Worm (Caenorhabditis elegans) whole organism, young adult: Measurements from ENCODE around the gene M117.4.

Source experiments
- C06A6.2 ChIP-seq: fragments of 200-800 bp; sonication (Bioruptor generic); conservative IDR thresholded peaks from 2 replicates; pipeline ENCODE4 v1.3.6; 2022; ENCODE audit warnings: missing genetic modification characterization, missing compliant biosample characterization
- C17E4.6 ChIP-seq: fragments of 200-800 bp; sonication (Bioruptor generic); IDR thresholded peaks from 2 replicates; pipeline ENCODE4 v1.3.6; 2022; ENCODE audit warnings: missing genetic modification reagents, missing genetic modification characterization, missing compliant biosample characterization
- F22D6.2 ChIP-seq: sonication (generic microtip); optimal IDR thresholded peaks from 2 replicates; lab custom pipeline; 2016; ENCODE audit warnings: mild to moderate bottlenecking, missing genetic modification characterization, missing compliant biosample characterization
- F23B12.7 ChIP-seq: sonication (generic microtip); optimal IDR thresholded peaks from 2 replicates; lab custom pipeline; 2017; ENCODE audit warnings: missing genetic modification characterization, mild to moderate bottlenecking, missing compliant biosample characterization, antibody characterized with exemption, moderate library complexity; ENCODE audit not compliant: insufficient read depth
- F33H1.4 ChIP-seq: fragments of 200-800 bp; sonication (Bioruptor generic); IDR thresholded peaks from 2 replicates; pipeline ENCODE4 v1.3.6; 2022; ENCODE audit warnings: missing genetic modification reagents, missing genetic modification characterization, missing compliant biosample characterization
- F39B2.1 ChIP-seq: fragments of 200-800 bp; sonication (Bioruptor generic); IDR thresholded peaks from 2 replicates; pipeline ENCODE4 v1.3.6; 2022; ENCODE audit warnings: missing genetic modification reagents, missing genetic modification characterization, missing compliant biosample characterization
- F49E8.2 ChIP-seq: sonication (generic microtip); optimal IDR thresholded peaks from 3 replicates; lab custom pipeline; 2017; ENCODE audit warnings: missing genetic modification characterization, mild to moderate bottlenecking, missing compliant biosample characterization, antibody characterized with exemption, moderate library complexity; ENCODE audit not compliant: insufficient read depth
- F55B11.4 ChIP-seq: sonication (generic microtip); optimal IDR thresholded peaks from 2 replicates; lab custom pipeline; 2016; ENCODE audit warnings: missing compliant biosample characterization, missing genetic modification characterization, borderline replicate concordance; ENCODE audit not compliant: insufficient read depth
- F57A8.1 ChIP-seq: fragments of 200-800 bp; sonication (Bioruptor generic); optimal IDR thresholded peaks from 2 replicates; lab custom pipeline; 2018; ENCODE audit warnings: mild to moderate bottlenecking, missing genetic modification characterization, moderate library complexity, missing compliant biosample characterization
- K11D2.4 ChIP-seq: fragments of 200-800 bp; sonication (Bioruptor generic); IDR thresholded peaks from 2 replicates; pipeline ENCODE4 v1.3.6; 2022; ENCODE audit warnings: missing genetic modification reagents, missing genetic modification characterization, missing compliant biosample characterization
- T07F8.4 ChIP-seq: sonication (generic microtip); optimal IDR thresholded peaks from 2 replicates; lab custom pipeline; 2016; ENCODE audit warnings: mild to moderate bottlenecking, missing genetic modification characterization, moderate library complexity, missing compliant biosample characterization
- attf-3 ChIP-seq: fragments of 200-800 bp; sonication (Bioruptor generic); conservative IDR thresholded peaks from 2 replicates; pipeline ENCODE4 v1.3.6; 2022; ENCODE audit warnings: missing genetic modification reagents, missing genetic modification characterization, missing compliant biosample characterization
- bed-1 ChIP-seq: fragments of 200-800 bp; sonication (Bioruptor generic); IDR thresholded peaks from 2 replicates; pipeline ENCODE4 v1.3.6; 2022; ENCODE audit warnings: missing genetic modification reagents, missing genetic modification characterization, missing compliant biosample characterization
- ceh-100 ChIP-seq: fragments of 200-800 bp; sonication (Bioruptor generic); IDR thresholded peaks from 2 replicates; pipeline ENCODE4 v1.3.6; 2022; ENCODE audit warnings: missing genetic modification reagents, missing genetic modification characterization, missing compliant biosample characterization
- ceh-58 ChIP-seq: fragments of 200-800 bp; sonication (Bioruptor generic); IDR thresholded peaks from 2 replicates; pipeline ENCODE4 v1.3.6; 2022; ENCODE audit warnings: missing genetic modification characterization, missing compliant biosample characterization
- ceh-79 ChIP-seq: sonication (generic microtip); optimal IDR thresholded peaks from 2 replicates; lab custom pipeline; 2017; ENCODE audit warnings: mild to moderate bottlenecking, missing genetic modification characterization, missing compliant biosample characterization
- die-1 ChIP-seq: sonication (generic microtip); optimal IDR thresholded peaks from 2 replicates; lab custom pipeline; 2016; ENCODE audit warnings: missing genotype, mild to moderate bottlenecking, missing genetic modification characterization, missing compliant biosample characterization
- efl-1 ChIP-seq: fragments of 150-350 bp; optimal IDR thresholded peaks from 2 replicates; lab custom pipeline; 2014; ENCODE audit warnings: missing biosample characterization, missing genetic modification reagents, missing genetic modification characterization
- egl-18 ChIP-seq: fragments of 200-800 bp; sonication (Bioruptor generic); IDR thresholded peaks from 2 replicates; pipeline ENCODE4 v1.3.6; 2022; ENCODE audit warnings: missing genetic modification reagents, missing genetic modification characterization, missing compliant biosample characterization
- egl-44 ChIP-seq: fragments of 200-800 bp; sonication (Bioruptor generic); IDR thresholded peaks from 2 replicates; pipeline ENCODE4 v1.3.6; 2022; ENCODE audit warnings: missing genetic modification reagents, missing genetic modification characterization, missing compliant biosample characterization
- gei-17 ChIP-seq: fragments of 200-800 bp; sonication (Bioruptor generic); optimal IDR thresholded peaks from 2 replicates; lab custom pipeline; 2018; ENCODE audit warnings: mild to moderate bottlenecking, missing genetic modification characterization, missing compliant biosample characterization
- hlh-12 ChIP-seq: sonication (generic microtip); optimal IDR thresholded peaks from 2 replicates; lab custom pipeline; 2016; ENCODE audit warnings: missing genetic modification characterization, missing compliant biosample characterization
- hmg-20 ChIP-seq: fragments of 200-800 bp; sonication (Bioruptor generic); IDR thresholded peaks from 2 replicates; pipeline ENCODE4 v1.3.6; 2022; ENCODE audit warnings: missing genetic modification reagents, missing genetic modification characterization, missing compliant biosample characterization
- hrde-1 ChIP-seq: sonication (generic microtip); optimal IDR thresholded peaks from 2 replicates; lab custom pipeline; 2016; ENCODE audit warnings: missing genetic modification characterization, mild to moderate bottlenecking, missing compliant biosample characterization, moderate library complexity, missing genotype, missing genetic modification reagents, borderline replicate concordance
- lin-35 ChIP-seq, 3 experiments: fragments of 150-350 bp in 2 of 3; sonication (generic microtip) in 1 of 3; optimal IDR thresholded peaks; 2 replicates each; lab custom pipeline; 2014 to 2018; ENCODE audit warnings: missing biosample characterization in 3 of 3, missing genetic modification characterization in 3 of 3, missing genetic modification reagents in 3 of 3
- lir-1 ChIP-seq: fragments of 200-800 bp; sonication (Bioruptor generic); conservative IDR thresholded peaks from 2 replicates; pipeline ENCODE4 v1.3.6; 2022; ENCODE audit warnings: missing genetic modification reagents, missing genetic modification characterization, missing compliant biosample characterization
- lsl-1 ChIP-seq: fragments of 200-800 bp; sonication (Bioruptor generic); optimal IDR thresholded peaks from 2 replicates; lab custom pipeline; 2018; ENCODE audit warnings: mild to moderate bottlenecking, missing genetic modification characterization, moderate library complexity, missing compliant biosample characterization
- madf-3 ChIP-seq: fragments of 200-800 bp; sonication (Bioruptor generic); IDR thresholded peaks from 2 replicates; pipeline ENCODE4 v1.3.6; 2022; ENCODE audit warnings: missing genetic modification reagents, missing genetic modification characterization, missing compliant biosample characterization
- madf-8 ChIP-seq: fragments of 200-800 bp; sonication (Bioruptor generic); conservative IDR thresholded peaks from 2 replicates; pipeline ENCODE4 v1.3.6; 2022; ENCODE audit warnings: missing genetic modification reagents, missing genetic modification characterization, missing compliant biosample characterization
- mcd-1 ChIP-seq: fragments of 200-800 bp; sonication (Bioruptor generic); IDR thresholded peaks from 2 replicates; pipeline ENCODE4 v1.3.6; 2022; ENCODE audit warnings: missing genetic modification reagents, missing genetic modification characterization, missing compliant biosample characterization
- mel-28 ChIP-seq: sonication (generic microtip); optimal IDR thresholded peaks from 2 replicates; lab custom pipeline; 2016; ENCODE audit warnings: borderline replicate concordance, mild to moderate bottlenecking, missing genetic modification characterization, missing compliant biosample characterization
- mxl-1 ChIP-seq: sonication (generic microtip); optimal IDR thresholded peaks from 2 replicates; lab custom pipeline; 2016; ENCODE audit warnings: missing genetic modification characterization, missing compliant biosample characterization
- nhr-27 ChIP-seq: fragments of 200-800 bp; sonication (Bioruptor generic); optimal IDR thresholded peaks from 2 replicates; lab custom pipeline; 2018; ENCODE audit warnings: mild to moderate bottlenecking, missing genetic modification characterization, moderate library complexity, missing compliant biosample characterization
- nhr-90 ChIP-seq: sonication (generic microtip); optimal IDR thresholded peaks from 2 replicates; lab custom pipeline; 2016; ENCODE audit warnings: missing genotype, mild to moderate bottlenecking, missing genetic modification characterization, missing compliant biosample characterization
- rec-8 ChIP-seq, 2 experiments: sonication (generic microtip); optimal IDR thresholded peaks; 2 replicates each; lab custom pipeline; 2016; ENCODE audit warnings: mild to moderate bottlenecking in 2 of 2, missing genetic modification characterization in 2 of 2, missing genetic modification reagents in 2 of 2, missing genotype in 2 of 2, missing biosample characterization in 1 of 2, missing compliant biosample characterization in 1 of 2, moderate library complexity in 1 of 2
- repo-1 ChIP-seq: sonication (generic microtip); optimal IDR thresholded peaks from 2 replicates; lab custom pipeline; 2017; ENCODE audit warnings: mild to moderate bottlenecking, missing genetic modification characterization, missing compliant biosample characterization
- rpc-1 ChIP-seq, 2 experiments: fragments of 150-350 bp in 1 of 2; sonication (generic microtip) in 1 of 2; optimal IDR thresholded peaks; 2 replicates each; lab custom pipeline; 2014 to 2018; ENCODE audit warnings: missing biosample characterization in 1 of 2, missing genetic modification characterization in 1 of 2, missing genetic modification reagents in 1 of 2, missing genotype in 1 of 2
- sdz-38 ChIP-seq: sonication (generic microtip); optimal IDR thresholded peaks from 2 replicates; lab custom pipeline; 2016; ENCODE audit warnings: missing genotype, missing genetic modification characterization, missing compliant biosample characterization
- tlf-1 ChIP-seq: fragments of 200-800 bp; sonication (Bioruptor generic); optimal IDR thresholded peaks from 2 replicates; lab custom pipeline; 2018; ENCODE audit warnings: mild to moderate bottlenecking, missing genetic modification characterization, missing compliant biosample characterization
- unc-130 ChIP-seq: sonication (generic microtip); optimal IDR thresholded peaks from 2 replicates; lab custom pipeline; 2016; ENCODE audit warnings: missing genetic modification reagents, missing genetic modification characterization, missing compliant biosample characterization
- ztf-22 ChIP-seq: fragments of 200-800 bp; sonication (Bioruptor generic); optimal IDR thresholded peaks from 2 replicates; lab custom pipeline; 2018; ENCODE audit warnings: mild to moderate bottlenecking, missing genetic modification characterization, moderate library complexity, missing compliant biosample characterization
- ztf-3 ChIP-seq: fragments of 200-800 bp; sonication (Bioruptor generic); optimal IDR thresholded peaks from 2 replicates; lab custom pipeline; 2018; ENCODE audit warnings: mild to moderate bottlenecking, missing genetic modification characterization, missing compliant biosample characterization

The M117.4 gene

ce11 chrIV:11859995-11860605 lies 26.7 kb upstream of the M117.4 start, which contains the start of gene mob-1 (continued):
- TF ChIP-seq rec-8 (tag; optimal IDR thresholded peaks at IDR 0.05; lab: Kevin White, UChicago) = no peak
- no peak for TF ChIP-seq hlh-12 (tag; lab: Kevin White, UChicago)
- TF ChIP-seq mxl-1 (tag; lab: Kevin White, UChicago) = no peak
- no peak for TF ChIP-seq nhr-90 (tag; lab: Kevin White, UChicago)
- TF ChIP-seq sdz-38 (tag; lab: Kevin White, UChicago) = no peak
- TF ChIP-seq mel-28 (tag; lab: Kevin White, UChicago) = no peak
- TF ChIP-seq repo-1 = peak; percentile 46
- no peak for TF ChIP-seq ztf-3
- TF ChIP-seq gei-17 = no peak
- no peak for TF ChIP-seq madf-3
- peak; percentile 36 for TF ChIP-seq unc-130 (GFP tag; lab: Kevin White, UChicago)
- TF ChIP-seq ceh-79 (tag; lab: Kevin White, UChicago) = no peak
- no peak for TF ChIP-seq lir-1 (GFP tag; lab: Robert Waterston, UW)
- TF ChIP-seq bed-1 = no peak
- no peak for TF ChIP-seq F49E8.2 (tag; lab: Kevin White, UChicago)
- no peak for TF ChIP-seq F22D6.2 (tag; lab: Kevin White, UChicago)
- no peak for TF ChIP-seq C06A6.2 (GFP tag; lab: Robert Waterston, UW)
- no peak for TF ChIP-seq lin-35 (GFP tag; optimal IDR thresholded peaks at IDR 0.05; lab: Kevin White, UChicago)
- TF ChIP-seq efl-1 (GFP tag; lab: Kevin White, UChicago) = no peak
- peak; percentile 10 for TF ChIP-seq hrde-1
- TF ChIP-seq K11D2.4 = no peak
- no peak for TF ChIP-seq die-1 (tag; lab: Kevin White, UChicago)
- TF ChIP-seq F33H1.4 (GFP tag; lab: Robert Waterston, UW) = no peak; the same call in 1 of the 2 replicates
- no peak for TF ChIP-seq egl-18 (GFP tag; lab: Robert Waterston, UW)
- no peak for TF ChIP-seq hmg-20 (GFP tag; lab: Robert Waterston, UW)
- TF ChIP-seq ztf-22 (GFP tag; lab: Kevin White, UChicago) = no peak
- TF ChIP-seq rpc-1 (optimal IDR thresholded peaks at IDR 0.05; lab: Kevin White, UChicago) = no peak
- TF ChIP-seq rpc-1 (tag; optimal IDR thresholded peaks at IDR 0.05; lab: Kevin White, UChicago) = no peak
- 0 out of 2 replicates have a peak, but pooled peaks have one; percentile 8 for TF ChIP-seq madf-8 (GFP tag; lab: Robert Waterston, UW)
- no peak for TF ChIP-seq tlf-1 (GFP tag; lab: Kevin White, UChicago)
- TF ChIP-seq F39B2.1 (GFP tag; lab: Robert Waterston, UW) = 0 out of 2 replicates have a peak, but pooled peaks have one; percentile 48
- TF ChIP-seq C17E4.6 = no peak
- peak; percentile 47 for TF ChIP-seq mcd-1 (GFP tag; lab: Robert Waterston, UW)
- TF ChIP-seq T07F8.4 (tag; lab: Kevin White, UChicago) = no peak
- no peak for TF ChIP-seq ceh-58 (GFP tag; lab: Robert Waterston, UW)
- no peak for TF ChIP-seq F55B11.4 (tag; lab: Kevin White, UChicago)
- no peak for TF ChIP-seq egl-44 (GFP tag; lab: Robert Waterston, UW)
- TF ChIP-seq attf-3 (GFP tag; lab: Robert Waterston, UW) = no peak
- no peak for TF ChIP-seq nhr-27 (tag; lab: Kevin White, UChicago)
- no peak for TF ChIP-seq F57A8.1
- no peak for TF ChIP-seq lsl-1 (GFP tag; lab: Kevin White, UChicago)
- no peak for TF ChIP-seq F23B12.7 (tag; lab: Kevin White, UChicago)
- TF ChIP-seq ceh-100 (GFP tag; lab: Robert Waterston, UW) = no peak
- TF ChIP-seq, all 124 proteins: peak for 21
